Worm (Caenorhabditis elegans) whole organism, early embryonic: Measurements from ENCODE around the gene Y110A2AL.6.
A peak's percentile ranks its signal among the peaks of the same experiment; 100 is the strongest.
"Not testable (repeated sequence)": the region's sequence is repeated elsewhere in the genome, so short reads cannot be mapped to it uniquely, and the experiment has no call there.

ENCODE experiments used
- B0310.2 ChIP-seq: sonication (generic microtip); optimal IDR thresholded peaks from 2 replicates; lab custom pipeline; 2016; ENCODE audit warnings: mild to moderate bottlenecking, missing genetic modification characterization, missing compliant biosample characterization
- F13C5.2 ChIP-seq: sonication (generic microtip); optimal IDR thresholded peaks from 2 replicates; lab custom pipeline; 2017; ENCODE audit warnings: mild to moderate bottlenecking, missing genetic modification characterization, inconsistent platforms, missing compliant biosample characterization
- aly-1 ChIP-seq: sonication (generic microtip); optimal IDR thresholded peaks from 2 replicates; lab custom pipeline; 2016; ENCODE audit warnings: missing genetic modification characterization, missing compliant biosample characterization
- ama-1 ChIP-seq: fragments of 150-350 bp; optimal IDR thresholded peaks from 2 replicates; lab custom pipeline; 2014
- ceh-13 ChIP-seq: fragments of 200-800 bp; sonication (Bioruptor generic); optimal IDR thresholded peaks from 2 replicates; lab custom pipeline; 2018; ENCODE audit warnings: mild to moderate bottlenecking, missing genetic modification characterization, missing compliant biosample characterization
- ceh-36 ChIP-seq: sonication (generic microtip); optimal IDR thresholded peaks from 2 replicates; lab custom pipeline; 2016; ENCODE audit warnings: missing genetic modification characterization, inconsistent platforms, missing compliant biosample characterization
- ets-7 ChIP-seq: sonication (generic microtip); optimal IDR thresholded peaks from 2 replicates; lab custom pipeline; 2016; ENCODE audit warnings: missing genotype, missing genetic modification characterization, missing compliant biosample characterization
- flt-1 ChIP-seq: fragments of 200-800 bp; sonication (Bioruptor generic); IDR thresholded peaks from 2 replicates; pipeline ENCODE4 v1.3.6; 2022; ENCODE audit warnings: missing genetic modification characterization, missing compliant biosample characterization
- hmbx-1 ChIP-seq: sonication (generic microtip); optimal IDR thresholded peaks from 2 replicates; lab custom pipeline; 2016; ENCODE audit warnings: mild to moderate bottlenecking, missing genetic modification characterization, missing compliant biosample characterization
- hmg-4 ChIP-seq: fragments of 200-800 bp; sonication (Bioruptor generic); optimal IDR thresholded peaks from 2 replicates; lab custom pipeline; 2018; ENCODE audit warnings: mild to moderate bottlenecking, missing genetic modification characterization, missing compliant biosample characterization
- hnd-1 ChIP-seq: sonication (generic microtip); optimal IDR thresholded peaks from 2 replicates; lab custom pipeline; 2016; ENCODE audit warnings: missing genetic modification characterization, missing compliant biosample characterization
- pes-1 ChIP-seq: fragments of 200-800 bp; sonication (Bioruptor generic); IDR thresholded peaks from 2 replicates; pipeline ENCODE4 v1.3.6; 2022; ENCODE audit warnings: missing genetic modification reagents, missing genetic modification characterization, missing compliant biosample characterization
- scrt-1 ChIP-seq: fragments of 200-800 bp; sonication (Bioruptor generic); IDR thresholded peaks from 2 replicates; pipeline ENCODE4 v1.3.6; 2022; ENCODE audit warnings: missing genetic modification characterization, missing compliant biosample characterization
- sea-1 ChIP-seq: fragments of 200-800 bp; sonication (Bioruptor generic); conservative IDR thresholded peaks from 2 replicates; pipeline ENCODE4 v1.3.6; 2022; ENCODE audit warnings: missing genetic modification characterization, missing compliant biosample characterization
- tbx-11 ChIP-seq: fragments of 200-800 bp; sonication (Bioruptor generic); IDR thresholded peaks from 2 replicates; pipeline ENCODE4 v1.3.6; 2022; ENCODE audit warnings: missing genetic modification characterization, missing compliant biosample characterization
- tbx-37 ChIP-seq: fragments of 200-800 bp; sonication (Bioruptor generic); conservative IDR thresholded peaks from 2 replicates; pipeline ENCODE4 v1.3.6; 2022; ENCODE audit warnings: missing genetic modification reagents, missing genetic modification characterization, missing compliant biosample characterization
- tra-4 ChIP-seq: sonication (generic microtip); optimal IDR thresholded peaks from 2 replicates; lab custom pipeline; 2017; ENCODE audit warnings: missing genetic modification characterization, missing compliant biosample characterization

Y110A2AL.6 gene

ce11 chrII:2853767-2854166 is 12.3 kb upstream of the Y110A2AL.6 start:
- TF ChIP-seq tbx-37 (GFP tag; lab: Robert Waterston, UW) (no peak), ceh-36 (tag; lab: Kevin White, UChicago) (no peak), ama-1 (lab: Kevin White, UChicago) (no peak), hmg-4 (GFP tag; lab: Kevin White, UChicago) (no peak), pes-1 (GFP tag; lab: Robert Waterston, UW) (no peak), F13C5.2 (tag; lab: Kevin White, UChicago) (no peak)

- no peak for TF ChIP-seq F13C5.2 (tag; lab: Kevin White, UChicago)
- TF ChIP-seq ama-1 (lab: Kevin White, UChicago), result no peak
- TF ChIP-seq flt-1 (GFP tag; lab: Robert Waterston, UW), result no peak
- TF ChIP-seq tbx-11 (GFP tag; lab: Robert Waterston, UW), result no peak
- no peak for TF ChIP-seq ceh-13 (GFP tag; lab: Kevin White, UChicago)
- TF ChIP-seq sea-1 (GFP tag; lab: Robert Waterston, UW), result no peak
- TF ChIP-seq ceh-36 (tag; lab: Kevin White, UChicago), result no peak
- no peak for TF ChIP-seq hmbx-1
- TF ChIP-seq hnd-1 (tag; lab: Kevin White, UChicago), result no peak
Observed at ce11 chrII:2852493-2852892, 11.1 kb upstream of the Y110A2AL.6 start, which contains the start of gene ptc-3. ptc-3 (minus strand) TSS chrII:2852593.

ce11 chrII:2846552-2846951 is 5.1 kb upstream of the Y110A2AL.6 start:
- TF ChIP-seq flt-1 (GFP tag; lab: Robert Waterston, UW) (no peak), ceh-36 (tag; lab: Kevin White, UChicago) (peak; percentile 91)

- TF ChIP-seq hmg-4 (GFP tag; lab: Kevin White, UChicago) (no peak), sea-1 (GFP tag; lab: Robert Waterston, UW) (no peak), aly-1 (no peak), tbx-37 (GFP tag; lab: Robert Waterston, UW) (no peak), hmbx-1 (no peak), ama-1 (lab: Kevin White, UChicago) (no peak), ceh-36 (tag; lab: Kevin White, UChicago) (no peak)
Observed at ce11 chrII:2845674-2846073, 4.2 kb upstream of the Y110A2AL.6 start.

DNA sequence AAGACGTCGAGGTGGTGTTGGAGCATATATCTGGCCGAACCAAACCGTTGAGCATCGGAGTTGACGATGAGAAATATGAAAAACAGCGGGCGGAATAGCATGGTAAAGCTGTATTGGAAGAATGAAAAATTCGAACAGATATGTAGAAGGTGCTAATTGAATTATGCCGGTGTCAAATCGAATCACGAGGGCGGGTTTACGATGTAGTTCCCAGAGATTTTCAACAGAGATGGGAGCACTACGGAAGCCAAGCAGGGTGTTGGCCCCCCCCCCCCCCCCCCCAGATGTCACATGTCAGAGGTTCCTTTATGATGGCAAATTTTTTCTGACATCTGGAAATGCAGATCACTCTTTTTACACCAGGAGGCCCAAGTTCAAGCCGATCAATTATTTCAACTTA is 1.7 kb upstream of the Y110A2AL.6 start, which contains the start of gene Y110A2AL.7:
Y110A2AL.7 (minus strand) TSS at position 101 of the 400 bp plus-strand sequence.
- no peak for TF ChIP-seq tra-4 (tag; lab: Kevin White, UChicago)
- TF ChIP-seq hmg-4 (GFP tag; lab: Kevin White, UChicago), result no peak
- TF ChIP-seq hmbx-1, result no peak
- TF ChIP-seq B0310.2, result no peak
- no peak for TF ChIP-seq tbx-37 (GFP tag; lab: Robert Waterston, UW)
- TF ChIP-seq ceh-36 (tag; lab: Kevin White, UChicago), result no peak

- not testable (repeated sequence) for TF ChIP-seq scrt-1 (GFP tag; lab: Robert Waterston, UW); ama-1 (lab: Kevin White, UChicago); hnd-1 (tag; lab: Kevin White, UChicago)
Observed at ce11 chrII:2839004-2839403, 2.4 kb downstream of the Y110A2AL.6 start, which contains the start of gene Y110A2AL.4. Y110A2AL.4 (plus strand) TSS chrII:2839304.

ce11 chrII:2836853-2837252 is 4.6 kb downstream of the Y110A2AL.6 start, which contains the start of gene K12H6.7:
K12H6.7 (minus strand) TSS chrII:2836953.
- TF ChIP-seq F13C5.2 (tag; lab: Kevin White, UChicago) (no peak), tbx-37 (GFP tag; lab: Robert Waterston, UW) (no peak), ets-7 (no peak), scrt-1 (GFP tag; lab: Robert Waterston, UW) (no peak), ceh-36 (tag; lab: Kevin White, UChicago) (no peak), sea-1 (GFP tag; lab: Robert Waterston, UW) (no peak), aly-1 (no peak), pes-1 (GFP tag; lab: Robert Waterston, UW) (no peak), tbx-11 (GFP tag; lab: Robert Waterston, UW) (no peak), ama-1 (lab: Kevin White, UChicago) (no peak), flt-1 (GFP tag; lab: Robert Waterston, UW) (no peak), tra-4 (tag; lab: Kevin White, UChicago) (no peak), hnd-1 (tag; lab: Kevin White, UChicago) (no peak), hmbx-1 (no peak), ceh-13 (GFP tag; lab: Kevin White, UChicago) (no peak), hmg-4 (GFP tag; lab: Kevin White, UChicago) (no peak), B0310.2 (no peak)

- TF ChIP-seq aly-1 (no peak), hmbx-1 (no peak), ceh-36 (tag; lab: Kevin White, UChicago) (no peak), scrt-1 (GFP tag; lab: Robert Waterston, UW) (no peak), hmg-4 (GFP tag; lab: Kevin White, UChicago) (no peak), flt-1 (GFP tag; lab: Robert Waterston, UW) (no peak), pes-1 (GFP tag; lab: Robert Waterston, UW) (no peak), tbx-11 (GFP tag; lab: Robert Waterston, UW) (no peak), F13C5.2 (tag; lab: Kevin White, UChicago) (no peak), tbx-37 (GFP tag; lab: Robert Waterston, UW) (no peak), ceh-13 (GFP tag; lab: Kevin White, UChicago) (no peak), B0310.2 (no peak), tra-4 (tag; lab: Kevin White, UChicago) (no peak), sea-1 (GFP tag; lab: Robert Waterston, UW) (no peak), hnd-1 (tag; lab: Kevin White, UChicago) (no peak)
Observed at ce11 chrII:2834105-2834504, 7.3 kb downstream of the Y110A2AL.6 start.
